Worm (Caenorhabditis elegans): ENCODE data around the gene Y46B2A.3.

Y46B2A.3 gene

ce11 chrII:845618-846017 is 21.1 kb downstream of the Y46B2A.3 start, which contains the start of gene F28A10.7:
F28A10.7 (minus strand) TSS chrII:845718.
- TF ChIP-seq ceh-45 (GFP tag; IDR thresholded peaks at IDR 0.05) (no peak), ceh-18 (tag; optimal IDR thresholded peaks at IDR 0.05) (no peak), pha-4 (tag; optimal IDR thresholded peaks at IDR 0.05) (no peak), unc-86 (tag; optimal IDR thresholded peaks at IDR 0.05) (no peak)

DNA sequence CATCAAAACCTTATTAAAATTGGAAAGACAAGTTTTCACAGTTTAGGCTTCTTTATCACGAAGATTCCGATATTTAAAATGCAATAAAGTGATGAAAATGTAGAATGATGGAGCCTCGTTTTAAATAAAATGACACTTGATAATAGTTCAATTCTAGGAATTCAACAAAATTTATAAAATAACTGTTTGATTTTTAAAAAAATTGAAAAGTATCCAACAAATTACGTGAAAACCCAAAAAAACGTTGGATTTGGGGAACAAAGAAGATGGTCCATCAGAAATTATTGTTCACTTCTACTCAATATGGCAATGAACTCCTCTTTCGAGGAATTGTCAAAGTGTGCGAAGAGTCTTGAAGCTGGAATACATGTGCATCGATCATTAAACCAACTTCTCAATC is 22.7 kb downstream of the Y46B2A.3 start, which contains the start of gene F28A10.4:
F28A10.4 (plus strand) TSS at position 301 of the 400 bp plus-strand sequence.
- TF ChIP-seq ceh-30 (tag; optimal IDR thresholded peaks at IDR 0.05) (no peak), ceh-2 (tag; optimal IDR thresholded peaks at IDR 0.05) (no peak), elt-2 (tag; optimal IDR thresholded peaks at IDR 0.05) (no peak), hlh-30 (tag; optimal IDR thresholded peaks at IDR 0.05; ENCODE audit: insufficient read depth) (no peak), pros-1 (tag; optimal IDR thresholded peaks at IDR 0.05) (no peak), ceh-24 (tag; optimal IDR thresholded peaks at IDR 0.05) (no peak), T23F11.4 (GFP tag; optimal IDR thresholded peaks at IDR 0.05) (no peak), zip-5 (tag; optimal IDR thresholded peaks at IDR 0.05) (no peak), C08G9.2 (tag; optimal IDR thresholded peaks at IDR 0.05) (no peak), ztf-16 (tag; optimal IDR thresholded peaks at IDR 0.05) (no peak)

DNA sequence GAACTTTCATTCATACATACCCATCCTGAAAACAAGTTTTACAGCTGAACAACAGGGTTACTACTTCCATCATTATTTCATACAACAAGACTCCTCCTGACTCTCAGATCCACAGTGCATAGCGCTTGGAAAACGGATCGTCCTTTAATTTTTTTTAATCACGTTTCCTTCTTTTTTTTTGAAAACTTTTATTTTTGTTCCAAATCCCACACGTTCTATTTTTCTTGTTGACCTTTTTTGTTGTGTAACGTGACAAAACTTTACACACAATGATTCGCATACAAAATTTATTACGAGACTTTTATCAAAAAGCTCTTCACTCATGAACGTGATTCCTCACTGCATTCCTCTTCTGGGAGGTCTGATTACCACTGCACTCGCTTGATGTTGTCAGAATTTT is 26.6 kb downstream of the Y46B2A.3 start, which contains the start of gene clc-33:
clc-33 (plus strand) TSS at position 301 of the 400 bp plus-strand sequence.
- no peak for TF ChIP-seq ceh-9 (tag; optimal IDR thresholded peaks at IDR 0.05)
- TF ChIP-seq pros-1 (tag; optimal IDR thresholded peaks at IDR 0.05) = no peak
- no peak for TF ChIP-seq pha-4 (tag; optimal IDR thresholded peaks at IDR 0.05)
- no peak for TF ChIP-seq syd-9 (tag; optimal IDR thresholded peaks at IDR 0.05)
- TF ChIP-seq Y22D7AL.16 (tag; optimal IDR thresholded peaks at IDR 0.05) = no peak
- TF ChIP-seq ceh-48 (tag; optimal IDR thresholded peaks at IDR 0.05) = no peak
- TF ChIP-seq fax-1 (tag; optimal IDR thresholded peaks at IDR 0.05) = no peak
- TF ChIP-seq tbx-7 (tag; optimal IDR thresholded peaks at IDR 0.05) = no peak
- TF ChIP-seq tbx-2 (tag; optimal IDR thresholded peaks at IDR 0.05) = no peak
- TF ChIP-seq lim-6 (tag; optimal IDR thresholded peaks at IDR 0.05) = no peak
- no peak for TF ChIP-seq elt-2 (tag; optimal IDR thresholded peaks at IDR 0.05)
- TF ChIP-seq C08G9.2 (tag; optimal IDR thresholded peaks at IDR 0.05) = no peak
- TF ChIP-seq unc-3 (GFP tag; conservative IDR thresholded peaks at IDR 0.05) = no peak
- no peak for TF ChIP-seq unc-3 (tag; optimal IDR thresholded peaks at IDR 0.05)
- no peak for TF ChIP-seq C38D4.7 (GFP tag; optimal IDR thresholded peaks at IDR 0.05)
- no peak for TF ChIP-seq ceh-6 (GFP tag; optimal IDR thresholded peaks at IDR 0.05)
- no peak for TF ChIP-seq odd-2 (tag; optimal IDR thresholded peaks at IDR 0.05)

- TF ChIP-seq K09A11.1 (tag; optimal IDR thresholded peaks at IDR 0.05; ENCODE audit: insufficient read depth) (no peak), lin-11 (tag; optimal IDR thresholded peaks at IDR 0.05) (no peak), ceh-31 (tag; optimal IDR thresholded peaks at IDR 0.05) (no peak), pqm-1 (tag; optimal IDR thresholded peaks at IDR 0.05) (no peak), elt-2 (tag; optimal IDR thresholded peaks at IDR 0.05) (no peak), F13H6.1 (tag; optimal IDR thresholded peaks at IDR 0.05) (no peak), ceh-30 (tag; optimal IDR thresholded peaks at IDR 0.05) (no peak), ceh-9 (tag; optimal IDR thresholded peaks at IDR 0.05) (no peak), sox-2 (GFP tag; IDR thresholded peaks at IDR 0.05) (no peak)
These were observed 28.3 kb downstream of the Y46B2A.3 start, which contains the start of gene F28A10.8 for ce11 chrII:838414-838813. F28A10.8 (minus strand) TSS chrII:838514.

DNA sequence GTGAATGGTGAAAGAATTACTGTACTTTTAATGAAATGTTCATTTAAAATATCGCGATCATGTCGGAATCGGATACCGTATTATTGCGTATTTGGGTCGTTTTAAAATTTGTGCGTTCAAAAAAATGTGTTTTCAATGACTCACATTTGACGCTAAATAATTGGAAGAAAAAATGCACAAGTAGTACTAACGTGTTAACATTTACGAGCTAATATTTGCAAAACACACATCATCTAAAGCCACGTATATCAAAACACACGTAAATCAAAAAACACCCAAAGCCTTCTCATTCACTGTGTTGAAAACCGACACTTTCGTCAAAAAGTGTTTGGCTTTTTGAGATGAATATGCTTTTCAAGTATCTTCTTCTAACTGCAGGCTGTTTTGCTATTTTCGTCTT is 41.2 kb downstream of the Y46B2A.3 start, which contains the start of gene F28A10.1:
F28A10.1 (plus strand) TSS at position 301 of the 400 bp plus-strand sequence.
- TF ChIP-seq rnt-1 (tag; optimal IDR thresholded peaks at IDR 0.05) (no peak), madf-2 (tag; optimal IDR thresholded peaks at IDR 0.05) (no peak), pqm-1 (tag; optimal IDR thresholded peaks at IDR 0.05) (no peak), sdc-2 (tag; optimal IDR thresholded peaks at IDR 0.05) (no peak), dmd-4 (tag; optimal IDR thresholded peaks at IDR 0.05; ENCODE audit: borderline replicate concordance) (no peak), ztf-16 (tag; optimal IDR thresholded peaks at IDR 0.05) (no peak), unc-3 (GFP tag; conservative IDR thresholded peaks at IDR 0.05) (no peak), unc-3 (tag; optimal IDR thresholded peaks at IDR 0.05) (no peak), fax-1 (tag; optimal IDR thresholded peaks at IDR 0.05) (no peak), ceh-6 (GFP tag; optimal IDR thresholded peaks at IDR 0.05) (no peak), Y22D7AL.16 (tag; optimal IDR thresholded peaks at IDR 0.05) (no peak), tbx-2 (tag; optimal IDR thresholded peaks at IDR 0.05) (no peak), nhr-11 (tag; optimal IDR thresholded peaks at IDR 0.05) (no peak), elt-2 (tag; optimal IDR thresholded peaks at IDR 0.05) (no peak), hlh-6 (tag; optimal IDR thresholded peaks at IDR 0.05) (no peak), pha-4 (tag; optimal IDR thresholded peaks at IDR 0.05) (no peak), syd-9 (tag; optimal IDR thresholded peaks at IDR 0.05) (no peak), pat-9 (tag; optimal IDR thresholded peaks at IDR 0.05) (no peak), fkh-6 (tag; optimal IDR thresholded peaks at IDR 0.05) (no peak), ceh-24 (tag; optimal IDR thresholded peaks at IDR 0.05) (no peak), ceh-9 (tag; optimal IDR thresholded peaks at IDR 0.05) (no peak)

Measured in whole organism, late embryonic.